Worm (Caenorhabditis elegans): ENCODE data around the gene sri-27.

- TF ChIP-seq unc-62 (GFP tag; optimal IDR thresholded peaks at IDR 0.05) (no peak), elt-3 (tag; optimal IDR thresholded peaks at IDR 0.05) (no peak), ham-2 (GFP tag; optimal IDR thresholded peaks at IDR 0.05) (no peak), pha-4 (tag; optimal IDR thresholded peaks at IDR 0.05) (no peak), lsy-2 (tag; optimal IDR thresholded peaks at IDR 0.05) (no peak), ceh-83 (GFP tag; optimal IDR thresholded peaks at IDR 0.05) (no peak), nhr-12 (tag; optimal IDR thresholded peaks at IDR 0.05) (no peak), unc-39 (tag; optimal IDR thresholded peaks at IDR 0.05) (no peak), snpc-4 (tag; optimal IDR thresholded peaks at IDR 0.05) (no peak), drap-1 (GFP tag; optimal IDR thresholded peaks at IDR 0.05) (no peak), nhr-237 (tag; optimal IDR thresholded peaks at IDR 0.05) (no peak), lin-13 (tag; optimal IDR thresholded peaks at IDR 0.05) (no peak), ztf-11 (tag; optimal IDR thresholded peaks at IDR 0.05) (no peak)
Observed at ce11 chrV:1719927-1720326, 5.5 kb upstream of the sri-27 start, which contains the start of gene srw-102.
